Fruit fly (Drosophila melanogaster) whole organism, adult: ENCODE data around the gene CG9705.
A peak's percentile ranks its signal among the peaks of the same experiment; 100 is the strongest.

Experiments
- CG12768 ChIP-seq: fragments of 200-800 bp; sonication (Bioruptor generic); optimal IDR thresholded peaks from 2 replicates; lab custom pipeline; 2017; ENCODE audit warnings: missing biosample characterization, missing genetic modification characterization, mild to moderate bottlenecking, moderate library complexity, missing genetic modification reagents
- CG14711 ChIP-seq: fragments of 200-800 bp; sonication (Bioruptor generic); optimal IDR thresholded peaks from 2 replicates; lab custom pipeline; 2018; ENCODE audit warnings: missing biosample characterization, mild to moderate bottlenecking, missing genetic modification characterization, moderate library complexity
- CG7045 ChIP-seq: fragments of 200-800 bp; sonication (Bioruptor generic); optimal IDR thresholded peaks from 2 replicates; lab custom pipeline; 2017; ENCODE audit warnings: missing biosample characterization, mild to moderate bottlenecking, missing genetic modification characterization
- Hr96 ChIP-seq: fragments of 200-800 bp; sonication (Bioruptor generic); optimal IDR thresholded peaks from 2 replicates; lab custom pipeline; 2016; ENCODE audit warnings: missing biosample characterization, missing genetic modification characterization
- cic ChIP-seq: fragments of 200-800 bp; sonication (Bioruptor generic); optimal IDR thresholded peaks from 2 replicates; lab custom pipeline; 2017; ENCODE audit warnings: missing biosample characterization, mild to moderate bottlenecking, missing genetic modification characterization, moderate library complexity

DNA sequence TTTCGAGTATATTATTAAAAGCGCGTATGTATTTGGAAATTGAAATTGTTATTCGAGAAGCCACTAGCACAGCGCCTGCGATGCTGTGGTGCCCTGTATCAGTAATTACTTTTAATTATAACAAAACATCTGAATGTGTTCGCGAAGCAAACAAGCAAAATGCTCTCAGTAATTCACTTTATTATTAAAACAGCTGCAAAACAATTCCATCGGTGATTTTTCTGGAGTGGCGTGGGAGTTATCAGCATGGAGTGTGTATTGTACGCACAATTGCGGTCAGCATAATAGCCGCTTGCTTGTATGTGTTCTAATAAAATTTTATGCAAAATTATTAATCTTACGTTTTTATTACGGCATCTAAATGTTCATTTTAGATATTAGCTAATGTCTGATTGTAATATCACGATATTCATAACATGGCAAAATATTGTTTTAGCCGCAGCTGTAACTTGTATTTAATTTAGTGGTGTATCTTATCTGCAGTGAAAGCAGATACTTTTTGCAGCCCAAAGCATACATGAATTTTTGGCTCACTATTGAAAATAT, 2.4 kb downstream of the CG9705 start:
- TF ChIP-seq CG14711 (tag; lab: Kevin White, UChicago): peak; percentile 49
- TF ChIP-seq cic (GFP tag; lab: Kevin White, UChicago): no peak
- TF ChIP-seq Hr96 (GFP tag; lab: Kevin White, UChicago): no peak
- no peak for TF ChIP-seq CG7045 (GFP tag; lab: Kevin White, UChicago)
- no peak for TF ChIP-seq CG12768 (GFP tag; lab: Kevin White, UChicago)
